Fruit fly (Drosophila melanogaster): ENCODE results near the gene Taf3.

Taf3 gene

dm6 chr4:501479-501993 is 34.9 kb upstream of the Taf3 start, which contains the start of gene zfh2 (continued):
- TF ChIP-seq CG31365 (tag; optimal IDR thresholded peaks at IDR 0.05), result no peak
- TF ChIP-seq CG10654 (GFP tag; optimal IDR thresholded peaks at IDR 0.05), result no peak
- no peak for TF ChIP-seq Poxn (GFP tag; IDR thresholded peaks at IDR 0.05)
- peak; percentile 18 for TF ChIP-seq CG1792 (GFP tag; optimal IDR thresholded peaks at IDR 0.05)
- TF ChIP-seq MESR4 (GFP tag; optimal IDR thresholded peaks at IDR 0.05), result no peak
- no peak for TF ChIP-seq HHEX (GFP tag; optimal IDR thresholded peaks at IDR 0.05)
- peak; percentile 68 for TF ChIP-seq cad (GFP tag; optimal IDR thresholded peaks at IDR 0.05)
- no peak for TF ChIP-seq Sox102F (GFP tag; optimal IDR thresholded peaks at IDR 0.05)
- peak; percentile 68 for TF ChIP-seq mirr (GFP tag; optimal IDR thresholded peaks at IDR 0.05)
- TF ChIP-seq CG8290 (GFP tag; optimal IDR thresholded peaks at IDR 0.05), result no peak
- TF ChIP-seq CG8290 (tag; optimal IDR thresholded peaks at IDR 0.05), result no peak
- peak; percentile 13 for TF ChIP-seq CG8388 (GFP tag; optimal IDR thresholded peaks at IDR 0.05)
- no peak for TF ChIP-seq CG18262 (tag; optimal IDR thresholded peaks at IDR 0.05)
- TF ChIP-seq CG9817 (tag; optimal IDR thresholded peaks at IDR 0.05), result no peak
- no peak for TF ChIP-seq en (GFP tag; optimal IDR thresholded peaks at IDR 0.05)
- TF ChIP-seq Fer1 (GFP tag; optimal IDR thresholded peaks at IDR 0.05), result peak; percentile 30
- peak; percentile 13; the same call in 1 of the 3 replicates for TF ChIP-seq CG17361 (GFP tag; IDR thresholded peaks at IDR 0.05)
- TF ChIP-seq CG10209 (GFP tag; optimal IDR thresholded peaks at IDR 0.05), result no peak
- no peak for TF ChIP-seq amos (GFP tag; IDR thresholded peaks at IDR 0.05; ENCODE audit: partially characterized antibody)
- no peak for TF ChIP-seq pho (GFP tag; optimal IDR thresholded peaks at IDR 0.05)
- TF ChIP-seq Dip2 (GFP tag; IDR thresholded peaks at IDR 0.05), result no peak
- no peak for TF ChIP-seq CG3065 (GFP tag; optimal IDR thresholded peaks at IDR 0.05)
- TF ChIP-seq CG3838 (GFP tag; optimal IDR thresholded peaks at IDR 0.05), result no peak
- no peak for TF ChIP-seq gcm2 (GFP tag; optimal IDR thresholded peaks at IDR 0.05)
- no peak for TF ChIP-seq wdn (GFP tag; IDR thresholded peaks at IDR 0.05)
- TF ChIP-seq CG7372 (GFP tag; IDR thresholded peaks at IDR 0.05), result no peak
- no peak for TF ChIP-seq pan (optimal IDR thresholded peaks at IDR 0.05)
- peak in 1 of 2 experiments; percentile 25 for TF ChIP-seq pan (GFP tag; optimal IDR thresholded peaks at IDR 0.05 in 1 of 2, IDR thresholded peaks at IDR 0.05 in 1 of 2)
- no peak for TF ChIP-seq tx (GFP tag; optimal IDR thresholded peaks at IDR 0.05)
- peak; percentile 87 for TF ChIP-seq ash1 (GFP tag; optimal IDR thresholded peaks at IDR 0.05)
- no peak for TF ChIP-seq ind (GFP tag; optimal IDR thresholded peaks at IDR 0.05)
- TF ChIP-seq CG9932 (GFP tag; IDR thresholded peaks at IDR 0.05), result no peak
- TF ChIP-seq chif (GFP tag; optimal IDR thresholded peaks at IDR 0.05), result no peak
- peak; percentile 3 for TF ChIP-seq B-H2 (GFP tag; optimal IDR thresholded peaks at IDR 0.05)
- no peak for TF ChIP-seq Gsc (GFP tag; IDR thresholded peaks at IDR 0.05)
- TF ChIP-seq Camta (GFP tag; optimal IDR thresholded peaks at IDR 0.05), result no peak
- TF ChIP-seq HmgZ (tag; optimal IDR thresholded peaks at IDR 0.05), result peak; percentile 3
- no peak for TF ChIP-seq CG4404 (GFP tag; IDR thresholded peaks at IDR 0.05)
- TF ChIP-seq hth (optimal IDR thresholded peaks at IDR 0.05), result no peak
- TF ChIP-seq sob (GFP tag; IDR thresholded peaks at IDR 0.05), result no peak; the same call in 1 of the 2 replicates
- TF ChIP-seq bowl (GFP tag; IDR thresholded peaks at IDR 0.05), result peak; percentile 16; the same call in 1 of the 2 replicates
- TF ChIP-seq Fer2 (tag; optimal IDR thresholded peaks at IDR 0.05), result no peak
- no peak for TF ChIP-seq dan (GFP tag; IDR thresholded peaks at IDR 0.05)
- TF ChIP-seq sima (GFP tag; optimal IDR thresholded peaks at IDR 0.05), result no peak
- no peak for TF ChIP-seq Spps (tag; optimal IDR thresholded peaks at IDR 0.05)
- TF ChIP-seq CG10431 (GFP tag; optimal IDR thresholded peaks at IDR 0.05), result no peak
- no peak for TF ChIP-seq CG7928 (GFP tag; optimal IDR thresholded peaks at IDR 0.05)
- no peak for TF ChIP-seq dimm (GFP tag; IDR thresholded peaks at IDR 0.05)
- TF ChIP-seq Doc2 (GFP tag; IDR thresholded peaks at IDR 0.05), result no peak
- TF ChIP-seq CG10147 (GFP tag; optimal IDR thresholded peaks at IDR 0.05), result peak; percentile 28
- TF ChIP-seq gro (GFP tag; optimal IDR thresholded peaks at IDR 0.05), result peak; percentile 51
- TF ChIP-seq sd (tag; optimal IDR thresholded peaks at IDR 0.05), result peak; percentile 43
- TF ChIP-seq btn (GFP tag; optimal IDR thresholded peaks at IDR 0.05), result no peak
